Worm (Caenorhabditis elegans) whole organism, midembryonic: ENCODE data around the gene T01C8.3.
A peak's percentile ranks its signal among the peaks of the same experiment; 100 is the strongest.

Experiments used
- T22C8.4 ChIP-seq: fragments of 200-800 bp; sonication (Bioruptor generic); IDR thresholded peaks from 2 replicates; pipeline ENCODE4 v1.3.6; 2022; ENCODE audit warnings: missing genetic modification characterization, missing compliant biosample characterization
- cog-1 ChIP-seq: sonication (generic microtip); optimal IDR thresholded peaks from 2 replicates; lab custom pipeline; 2016; ENCODE audit warnings: missing genetic modification characterization, missing compliant biosample characterization
- flt-1 ChIP-seq: fragments of 200-800 bp; sonication (Bioruptor generic); IDR thresholded peaks from 2 replicates; pipeline ENCODE4 v1.3.6; 2022; ENCODE audit warnings: missing genetic modification characterization, missing compliant biosample characterization
- klf-2 ChIP-seq: fragments of 200-800 bp; sonication (Bioruptor generic); conservative IDR thresholded peaks from 2 replicates; pipeline ENCODE4 v1.3.6; 2022; ENCODE audit warnings: missing genetic modification reagents, missing genetic modification characterization, missing compliant biosample characterization
- med-1 ChIP-seq: sonication (generic microtip); optimal IDR thresholded peaks from 2 replicates; lab custom pipeline; 2017; ENCODE audit warnings: missing genetic modification characterization, mild to moderate bottlenecking, missing compliant biosample characterization, antibody characterized with exemption, missing genetic modification reagents; ENCODE audit not compliant: insufficient read depth
- ref-1 ChIP-seq: fragments of 200-800 bp; sonication (Bioruptor generic); conservative IDR thresholded peaks from 2 replicates; pipeline ENCODE4 v1.3.6; 2022; ENCODE audit warnings: missing genetic modification reagents, missing genetic modification characterization, missing compliant biosample characterization
- tab-1 ChIP-seq: fragments of 200-800 bp; sonication (Bioruptor generic); IDR thresholded peaks from 2 replicates; pipeline ENCODE4 v1.3.6; 2022; ENCODE audit warnings: missing genetic modification characterization, missing compliant biosample characterization
- ztf-23 ChIP-seq: fragments of 200-800 bp; sonication (Bioruptor generic); IDR thresholded peaks from 2 replicates; pipeline ENCODE4 v1.3.6; 2022; ENCODE audit warnings: missing genetic modification reagents, missing genetic modification characterization, missing compliant biosample characterization
- ztf-29 ChIP-seq: fragments of 200-800 bp; sonication (Bioruptor generic); IDR thresholded peaks from 2 replicates; pipeline ENCODE4 v1.3.6; 2022; ENCODE audit warnings: missing genetic modification reagents, missing genetic modification characterization, missing compliant biosample characterization

T01C8.3 gene

DNA sequence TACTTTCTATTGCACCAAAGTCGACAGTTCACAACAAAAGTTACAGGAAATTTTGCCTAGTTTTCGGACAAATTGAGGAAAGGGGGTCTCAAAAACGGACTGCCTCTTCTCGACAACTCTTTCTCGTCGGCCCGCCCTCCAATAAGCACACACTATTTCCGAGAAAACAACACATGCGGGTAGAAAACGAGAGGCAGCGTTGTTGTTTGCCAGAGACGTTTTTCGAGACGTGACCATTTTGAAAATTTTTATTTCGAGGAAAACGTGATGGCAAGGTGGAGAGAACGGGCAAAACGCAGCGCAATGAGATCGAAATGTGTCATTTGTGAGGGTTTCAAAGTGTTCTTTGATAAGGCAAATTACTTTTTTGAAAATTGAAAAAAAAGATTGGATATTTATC lies 10.5 kb upstream of the T01C8.3 start:
- TF ChIP-seq tab-1 (GFP tag; lab: Robert Waterston, UW), result no peak
- no peak for TF ChIP-seq ztf-29 (GFP tag; lab: Robert Waterston, UW)
- no peak for TF ChIP-seq flt-1
- TF ChIP-seq cog-1, result no peak
- no peak for TF ChIP-seq ztf-23 (GFP tag; lab: Robert Waterston, UW)
- no peak for TF ChIP-seq klf-2

- TF ChIP-seq med-1 (GFP tag; lab: Kevin White, UChicago) (no peak), tab-1 (GFP tag; lab: Robert Waterston, UW) (0 out of 2 replicates have a peak, but pooled peaks have one; percentile 14)
Observed at ce11 chrX:16792700-16793176, 9.7 kb upstream of the T01C8.3 start, which contains the start of gene got-1.2. Gene got-1.2 (minus strand): TSS chrX:16793126.

DNA sequence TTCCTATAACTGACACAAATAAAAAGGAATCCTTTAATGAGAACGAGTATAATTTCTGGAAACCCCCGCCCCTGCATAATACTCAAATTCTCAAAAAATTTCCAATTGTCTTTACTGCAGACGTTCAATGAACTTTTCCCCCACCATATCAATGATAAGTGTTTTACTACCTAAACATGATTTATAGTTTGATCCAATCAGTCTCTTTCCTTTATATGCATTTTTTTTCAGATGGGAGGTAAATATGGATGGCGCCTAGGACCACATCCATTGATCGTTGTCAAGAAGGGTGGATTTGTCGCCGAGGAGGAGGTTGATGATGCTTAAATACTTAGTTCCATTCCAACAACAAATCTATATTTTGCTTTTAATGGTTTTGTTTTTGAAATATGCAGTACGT lies 4.1 kb upstream of the T01C8.3 start:
- no peak for TF ChIP-seq ref-1 (GFP tag; lab: Robert Waterston, UW)

DNA sequence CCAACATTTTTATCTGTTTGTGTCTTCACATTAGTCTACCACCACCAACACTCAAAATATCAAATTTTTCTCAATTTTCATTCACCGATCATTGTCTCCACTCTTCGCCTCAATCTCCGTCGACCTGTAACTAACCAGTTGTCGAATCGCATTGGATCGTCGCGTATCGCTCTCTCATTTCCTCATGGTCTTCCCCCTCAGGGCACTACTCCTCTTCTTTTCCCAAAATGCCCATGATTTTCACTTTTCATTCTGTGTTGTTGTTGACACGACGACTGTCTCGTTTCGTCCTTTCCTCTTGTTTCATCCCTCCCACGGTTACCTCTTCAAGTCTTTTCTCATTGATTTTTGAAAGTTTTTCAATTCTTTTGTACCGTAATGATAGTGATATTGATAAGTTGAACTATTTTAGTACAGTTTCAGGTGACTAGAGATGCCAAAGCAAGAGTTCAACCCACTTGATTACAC lies 3.0 kb upstream of the T01C8.3 start, which contains the start of gene T01C8.2:
Gene T01C8.2, plus strand, starts transcription at position 418 of the 468 bp plus-strand sequence.
- TF ChIP-seq klf-2, result no peak
- no peak for TF ChIP-seq T22C8.4 (GFP tag; lab: Robert Waterston, UW)
- TF ChIP-seq tab-1 (GFP tag; lab: Robert Waterston, UW), result no peak
- TF ChIP-seq ref-1 (GFP tag; lab: Robert Waterston, UW), result no peak
- no peak for TF ChIP-seq flt-1
- TF ChIP-seq cog-1, result no peak
- no peak for TF ChIP-seq ztf-23 (GFP tag; lab: Robert Waterston, UW)
- no peak for TF ChIP-seq med-1 (GFP tag; lab: Kevin White, UChicago)
- TF ChIP-seq ztf-29 (GFP tag; lab: Robert Waterston, UW), result no peak

ce11 chrX:16784038-16784437 lies 1.0 kb upstream of the T01C8.3 start:
- TF ChIP-seq cog-1 (no peak), ref-1 (GFP tag; lab: Robert Waterston, UW) (no peak), T22C8.4 (GFP tag; lab: Robert Waterston, UW) (no peak), med-1 (GFP tag; lab: Kevin White, UChicago) (no peak), ztf-29 (GFP tag; lab: Robert Waterston, UW) (no peak), flt-1 (no peak), ztf-23 (GFP tag; lab: Robert Waterston, UW) (no peak), klf-2 (no peak), tab-1 (GFP tag; lab: Robert Waterston, UW) (no peak)

DNA sequence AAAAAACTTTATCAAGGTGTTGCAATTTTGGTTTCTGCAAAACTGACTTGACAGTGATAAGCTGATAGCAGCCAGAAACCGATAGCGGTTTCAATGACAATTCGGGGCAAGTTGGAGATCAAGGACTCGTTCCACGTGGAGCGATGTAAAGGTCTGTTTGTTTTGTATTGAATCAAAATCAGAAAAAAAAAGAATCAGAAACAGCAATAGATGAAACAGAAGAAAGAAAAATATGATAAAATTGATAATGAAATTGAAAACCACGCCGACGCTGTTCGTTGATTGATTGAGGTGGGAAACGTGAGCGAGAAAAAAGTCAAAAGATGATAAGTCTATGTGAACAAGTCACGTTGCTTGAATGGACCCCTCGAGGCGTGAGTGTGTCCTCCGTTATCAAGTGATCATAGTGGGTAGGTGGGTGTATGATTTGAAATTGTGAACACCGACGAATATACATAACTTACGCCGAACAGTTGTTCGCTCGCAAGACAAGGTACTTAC lies 7.6 kb downstream of the T01C8.3 start:
- TF ChIP-seq tab-1 (GFP tag; lab: Robert Waterston, UW) (no peak), klf-2 (no peak), flt-1 (no peak), ztf-29 (GFP tag; lab: Robert Waterston, UW) (no peak)

DNA sequence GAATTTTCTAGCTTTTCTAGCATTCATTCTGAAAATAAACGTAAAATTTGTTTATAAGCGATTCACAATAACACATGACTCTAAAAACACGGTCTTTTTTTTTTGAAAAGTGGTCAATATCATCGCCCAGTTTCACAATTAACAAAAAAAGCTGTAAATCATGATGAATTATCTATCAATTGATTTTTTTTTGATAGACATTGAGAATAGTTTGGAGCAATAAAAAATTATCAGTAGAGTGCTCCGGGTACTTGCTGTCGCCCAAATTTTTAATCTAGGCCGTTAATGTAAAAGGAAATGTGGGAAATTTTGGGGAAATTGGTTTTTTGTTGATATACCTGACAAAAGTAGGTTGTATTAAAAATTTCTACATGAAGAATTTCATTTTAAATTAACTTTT lies 9.6 kb downstream of the T01C8.3 start:
- TF ChIP-seq cog-1 (no peak), flt-1 (no peak), med-1 (GFP tag; lab: Kevin White, UChicago) (no peak), T22C8.4 (GFP tag; lab: Robert Waterston, UW) (no peak), ztf-23 (GFP tag; lab: Robert Waterston, UW) (no peak), ztf-29 (GFP tag; lab: Robert Waterston, UW) (no peak), ref-1 (GFP tag; lab: Robert Waterston, UW) (no peak)

DNA sequence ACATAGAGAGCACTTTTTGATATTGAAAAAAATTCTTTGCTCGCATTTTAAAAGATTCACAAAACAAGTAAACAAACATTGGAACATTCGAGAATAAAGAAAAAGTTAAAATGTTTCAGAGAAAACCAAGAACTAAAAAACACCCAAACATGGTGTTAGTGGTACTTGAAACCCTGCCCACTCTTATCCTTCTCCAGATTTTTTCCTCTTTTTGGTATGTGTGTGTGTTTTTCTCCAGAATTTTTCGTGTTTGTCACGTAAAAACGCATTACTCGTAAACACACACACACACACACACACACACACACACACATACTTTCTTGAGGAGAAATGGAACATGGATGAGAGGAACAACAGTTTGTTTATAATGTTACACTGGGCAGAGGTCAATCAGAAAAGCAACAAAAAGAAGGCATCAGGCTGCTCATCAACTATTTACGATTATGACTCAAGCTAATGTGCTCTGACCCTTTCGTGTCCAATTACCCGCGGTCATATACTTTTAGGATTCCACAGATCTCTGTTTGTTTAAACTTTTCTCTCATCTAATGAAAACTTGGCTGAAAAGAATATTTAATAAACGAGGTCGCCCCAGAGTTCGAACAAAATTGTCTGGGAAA lies 10.8 kb downstream of the T01C8.3 start:
- no peak for TF ChIP-seq flt-1
- TF ChIP-seq ztf-29 (GFP tag; lab: Robert Waterston, UW), result no peak
- TF ChIP-seq med-1 (GFP tag; lab: Kevin White, UChicago), result no peak
- no peak for TF ChIP-seq tab-1 (GFP tag; lab: Robert Waterston, UW)
- TF ChIP-seq cog-1, result no peak
- TF ChIP-seq ref-1 (GFP tag; lab: Robert Waterston, UW), result no peak
- TF ChIP-seq klf-2, result no peak
- no peak for TF ChIP-seq T22C8.4 (GFP tag; lab: Robert Waterston, UW)

DNA sequence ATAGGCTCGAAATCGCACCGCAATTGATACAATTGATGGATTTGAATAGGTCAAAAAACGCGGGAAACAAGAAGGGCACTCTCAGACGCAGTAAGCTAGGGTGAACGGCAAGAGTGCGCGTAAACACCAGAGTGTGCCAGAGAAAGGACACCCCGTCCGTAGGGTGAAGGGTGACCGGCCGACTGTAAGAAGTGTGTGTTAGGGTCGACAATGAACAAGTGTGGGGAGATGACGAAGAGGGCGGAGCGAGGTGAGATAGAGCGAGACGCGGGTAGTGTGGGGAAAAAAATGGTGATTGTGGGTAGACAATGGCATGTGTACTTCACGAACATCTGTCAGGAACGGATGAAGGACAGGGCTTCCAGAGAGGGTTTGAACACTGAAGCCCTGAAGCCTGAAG lies 12.1 kb downstream of the T01C8.3 start:
- TF ChIP-seq ztf-23 (GFP tag; lab: Robert Waterston, UW) (peak; percentile 57; the same call in 1 of the 2 replicates), T22C8.4 (GFP tag; lab: Robert Waterston, UW) (no peak), tab-1 (GFP tag; lab: Robert Waterston, UW) (0 out of 2 replicates have a peak, but pooled peaks have one; percentile 22)

- no peak for TF ChIP-seq ztf-29 (GFP tag; lab: Robert Waterston, UW)
- no peak for TF ChIP-seq cog-1
- TF ChIP-seq tab-1 (GFP tag; lab: Robert Waterston, UW), result no peak
- TF ChIP-seq klf-2, result no peak
- no peak for TF ChIP-seq med-1 (GFP tag; lab: Kevin White, UChicago)
- TF ChIP-seq ztf-23 (GFP tag; lab: Robert Waterston, UW), result no peak
- TF ChIP-seq T22C8.4 (GFP tag; lab: Robert Waterston, UW), result no peak
- TF ChIP-seq ref-1 (GFP tag; lab: Robert Waterston, UW), result no peak
- TF ChIP-seq flt-1, result no peak
Observed at ce11 chrX:16770398-16770797, 12.6 kb downstream of the T01C8.3 start, which contains the start of gene mct-6. Gene mct-6 (minus strand): TSS chrX:16770498.
